Fruit fly (Drosophila melanogaster) whole organism, pupa: ENCODE results near the gene Uch.

Source experiments
- CG10348 ChIP-seq: fragments of 200-800 bp; sonication (Bioruptor generic); IDR thresholded peaks from 2 replicates; pipeline ENCODE4 v1.3.6; 2022; ENCODE audit warnings: missing biosample characterization, missing genetic modification characterization
- CG12605 ChIP-seq: fragments of 200-800 bp; sonication (Bioruptor generic); IDR thresholded peaks from 2 replicates; pipeline ENCODE4 v1.3.6; 2022; ENCODE audit warnings: missing biosample characterization, missing genetic modification characterization
- CG13204 ChIP-seq: fragments of 200-800 bp; sonication (Bioruptor generic); optimal IDR thresholded peaks from 2 replicates; lab custom pipeline; 2018; ENCODE audit warnings: missing biosample characterization, mild to moderate bottlenecking, missing genetic modification characterization, moderate library complexity
- CG14655 ChIP-seq: fragments of 200-800 bp; sonication (Bioruptor generic); optimal IDR thresholded peaks from 3 replicates; lab custom pipeline; 2017; ENCODE audit warnings: mild to moderate bottlenecking, missing biosample characterization, missing genetic modification reagents, missing genetic modification characterization
- CG15710 ChIP-seq: fragments of 200-800 bp; sonication (Bioruptor generic); optimal IDR thresholded peaks from 2 replicates; lab custom pipeline; 2018; ENCODE audit warnings: missing biosample characterization, mild to moderate bottlenecking, missing genetic modification characterization, moderate library complexity
- CG17806 ChIP-seq: fragments of 200-800 bp; sonication (Bioruptor generic); optimal IDR thresholded peaks from 2 replicates; lab custom pipeline; 2018; ENCODE audit warnings: missing biosample characterization, mild to moderate bottlenecking, missing genetic modification characterization, moderate library complexity
- CG32121 ChIP-seq: fragments of 200-800 bp; sonication (Bioruptor generic); IDR thresholded peaks from 2 replicates; pipeline ENCODE4 v1.3.6; 2022; ENCODE audit warnings: missing biosample characterization, missing genetic modification characterization
- CG34367 ChIP-seq: fragments of 200-800 bp; sonication (Bioruptor generic); optimal IDR thresholded peaks from 2 replicates; lab custom pipeline; 2018; ENCODE audit warnings: missing biosample characterization, mild to moderate bottlenecking, missing genetic modification characterization
- CG4496 ChIP-seq: fragments of 200-800 bp; sonication (Bioruptor generic); IDR thresholded peaks from 3 replicates; pipeline ENCODE4 v1.3.6; 2022; ENCODE audit warnings: missing biosample characterization, missing genetic modification characterization
- CG8159 ChIP-seq: fragments of 200-800 bp; sonication (Bioruptor generic); optimal IDR thresholded peaks from 3 replicates; lab custom pipeline; 2018; ENCODE audit warnings: missing biosample characterization, mild to moderate bottlenecking, missing genetic modification characterization, moderate library complexity
- CG8301 ChIP-seq: fragments of 200-800 bp; sonication (Bioruptor generic); optimal IDR thresholded peaks from 2 replicates; lab custom pipeline; 2018; ENCODE audit warnings: missing biosample characterization, mild to moderate bottlenecking, missing genetic modification characterization
- CG9948 ChIP-seq: fragments of 200-800 bp; sonication (Bioruptor generic); optimal IDR thresholded peaks from 2 replicates; lab custom pipeline; 2018; ENCODE audit warnings: missing biosample characterization, mild to moderate bottlenecking, missing genetic modification characterization, moderate library complexity
- D1 ChIP-seq: fragments of 200-800 bp; sonication (Bioruptor generic); optimal IDR thresholded peaks from 2 replicates; lab custom pipeline; 2018; ENCODE audit warnings: missing biosample characterization, mild to moderate bottlenecking, missing genetic modification characterization, moderate library complexity
- EcR ChIP-seq: fragments of 200-800 bp; sonication (Bioruptor generic); optimal IDR thresholded peaks from 3 replicates; lab custom pipeline; 2019; ENCODE audit warnings: missing biosample characterization, missing genetic modification characterization, mild to moderate bottlenecking, moderate library complexity, missing genetic modification reagents
- Ets98B ChIP-seq: fragments of 200-800 bp; sonication (Bioruptor generic); IDR thresholded peaks from 2 replicates; pipeline ENCODE4 v1.3.6; 2022; ENCODE audit warnings: missing biosample characterization, missing genetic modification characterization
- Pif1A ChIP-seq: fragments of 200-800 bp; sonication (Bioruptor generic); optimal IDR thresholded peaks from 3 replicates; lab custom pipeline; 2016; ENCODE audit warnings: missing biosample characterization, missing genetic modification characterization
- Pif1B ChIP-seq: fragments of 200-800 bp; sonication (Bioruptor generic); optimal IDR thresholded peaks from 3 replicates; lab custom pipeline; 2016; ENCODE audit warnings: missing biosample characterization, missing genetic modification characterization
- Snoo ChIP-seq: fragments of 200-800 bp; sonication (Bioruptor generic); optimal IDR thresholded peaks from 3 replicates; lab custom pipeline; 2017; ENCODE audit warnings: missing biosample characterization, mild to moderate bottlenecking, missing genetic modification characterization, inconsistent platforms
- fd96Ca ChIP-seq: fragments of 200-800 bp; sonication (Bioruptor generic); IDR thresholded peaks from 3 replicates; pipeline ENCODE4 v1.3.6; 2022; ENCODE audit warnings: missing biosample characterization, missing genetic modification characterization
- gl ChIP-seq: fragments of 200-800 bp; sonication (Bioruptor generic); optimal IDR thresholded peaks from 2 replicates; lab custom pipeline; 2018; ENCODE audit warnings: missing biosample characterization, mild to moderate bottlenecking, missing genetic modification characterization
- rn ChIP-seq: fragments of 200-800 bp; sonication (Bioruptor generic); IDR thresholded peaks from 2 replicates; pipeline ENCODE4 v1.3.6; 2022; ENCODE audit warnings: missing biosample characterization, missing genetic modification characterization

Uch gene

dm6 chr2L:2206066-2206465 is 7.9 kb downstream of the Uch start, which contains the start of gene CG31668:
CG31668 (minus strand) TSS chr2L:2206166.
- no peak for TF ChIP-seq CG8159
- TF ChIP-seq CG10348 (GFP tag; lab: Robert Waterston, UW) = no peak

- TF ChIP-seq Pif1B (GFP tag; lab: Kevin White, UChicago) (peak; percentile 49), D1 (tag; lab: Kevin White, UChicago) (no peak), Snoo (tag; lab: Kevin White, UChicago) (peak; percentile 31), CG17806 (no peak), Pif1A (peak; percentile 30), fd96Ca (peak; percentile 81; the same call in 2 of the 3 replicates), Ets98B (GFP tag; lab: Robert Waterston, UW) (peak; percentile 88), CG14655 (GFP tag; lab: Kevin White, UChicago) (peak; percentile 64), CG15710 (tag; lab: Kevin White, UChicago) (no peak), EcR (GFP tag; lab: Kevin White, UChicago) (peak; percentile 100), CG4496 (GFP tag; lab: Robert Waterston, UW) (peak; percentile 85), CG12605 (GFP tag; lab: Robert Waterston, UW) (peak; percentile 29; the same call in 1 of the 2 replicates), gl (tag; lab: Kevin White, UChicago) (peak; percentile 32), CG8159 (peak; percentile 50), CG13204 (GFP tag; lab: Kevin White, UChicago) (peak; percentile 96), rn (GFP tag; lab: Robert Waterston, UW) (peak; percentile 57; the same call in 1 of the 2 replicates), CG34367 (no peak), CG8301 (tag; lab: Kevin White, UChicago) (peak; percentile 56), CG9948 (no peak), CG32121 (GFP tag; lab: Robert Waterston, UW) (peak; percentile 86), CG10348 (GFP tag; lab: Robert Waterston, UW) (0 out of 2 replicates have a peak, but pooled peaks have one; percentile 6)
Measured at dm6 chr2L:2202853-2203717, 10.9 kb downstream of the Uch start.

dm6 chr2L:2202018-2202852 is 11.8 kb downstream of the Uch start:
- TF ChIP-seq D1 (tag; lab: Kevin White, UChicago) = peak; percentile 99
- peak; percentile 100 for TF ChIP-seq CG15710 (tag; lab: Kevin White, UChicago)
- TF ChIP-seq Pif1A = peak; percentile 100
- TF ChIP-seq CG12605 (GFP tag; lab: Robert Waterston, UW) = peak; percentile 100
- TF ChIP-seq CG9948 = peak; percentile 100
- peak; percentile 100 for TF ChIP-seq Ets98B (GFP tag; lab: Robert Waterston, UW)
- TF ChIP-seq Pif1B (GFP tag; lab: Kevin White, UChicago) = peak; percentile 100
- peak; percentile 99 for TF ChIP-seq EcR (GFP tag; lab: Kevin White, UChicago)
- TF ChIP-seq Snoo (tag; lab: Kevin White, UChicago) = peak; percentile 100
- peak; percentile 100 for TF ChIP-seq CG14655 (GFP tag; lab: Kevin White, UChicago)
- TF ChIP-seq rn (GFP tag; lab: Robert Waterston, UW) = peak; percentile 99
- TF ChIP-seq CG8159 = peak; percentile 100
- peak; percentile 99 for TF ChIP-seq fd96Ca
- TF ChIP-seq CG13204 (GFP tag; lab: Kevin White, UChicago) = peak; percentile 98
- peak; percentile 97 for TF ChIP-seq CG10348 (GFP tag; lab: Robert Waterston, UW)
- TF ChIP-seq CG8301 (tag; lab: Kevin White, UChicago) = peak; percentile 100
- peak; percentile 100 for TF ChIP-seq CG17806
- peak; percentile 100 for TF ChIP-seq CG34367
- TF ChIP-seq CG4496 (GFP tag; lab: Robert Waterston, UW) = peak; percentile 100
- peak; percentile 99 for TF ChIP-seq gl (tag; lab: Kevin White, UChicago)
- peak; percentile 100 for TF ChIP-seq CG32121 (GFP tag; lab: Robert Waterston, UW)
- TF ChIP-seq, all 21 proteins: peak for 21

- TF ChIP-seq CG34367 (peak; percentile 82), CG15710 (tag; lab: Kevin White, UChicago) (peak; percentile 88), CG14655 (GFP tag; lab: Kevin White, UChicago) (peak; percentile 98), CG8301 (tag; lab: Kevin White, UChicago) (peak; percentile 95), Pif1B (GFP tag; lab: Kevin White, UChicago) (peak; percentile 86), Ets98B (GFP tag; lab: Robert Waterston, UW) (peak; percentile 84), CG32121 (GFP tag; lab: Robert Waterston, UW) (peak; percentile 90), gl (tag; lab: Kevin White, UChicago) (peak; percentile 62), CG9948 (peak; percentile 93), CG8159 (peak; percentile 90), D1 (tag; lab: Kevin White, UChicago) (peak; percentile 77), rn (GFP tag; lab: Robert Waterston, UW) (peak; percentile 67; the same call in 1 of the 2 replicates), CG10348 (GFP tag; lab: Robert Waterston, UW) (peak; percentile 39; the same call in 1 of the 2 replicates), Pif1A (peak; percentile 91), CG13204 (GFP tag; lab: Kevin White, UChicago) (peak; percentile 11), fd96Ca (peak; percentile 89), CG17806 (peak; percentile 90), CG12605 (GFP tag; lab: Robert Waterston, UW) (peak; percentile 70; the same call in 1 of the 2 replicates), EcR (GFP tag; lab: Kevin White, UChicago) (no peak), CG4496 (GFP tag; lab: Robert Waterston, UW) (peak; percentile 93), Snoo (tag; lab: Kevin White, UChicago) (peak; percentile 75)
Measured at dm6 chr2L:2201107-2201561, 12.9 kb downstream of the Uch start.
